Fruit fly (Drosophila melanogaster) S2 (cell line): ENCODE data around the gene CG31347.

ENCODE experiments used
- CG8478 ChIP-seq: fragments of >200 bp; optimal IDR thresholded peaks from 2 replicates; lab custom pipeline; 2018
- CTCF ChIP-seq, 2 experiments: fragments of >200 bp; optimal IDR thresholded peaks; 2 replicates each; lab custom pipeline; 2018

dm6 chr3R:12717588-12718535 is 25.5 kb upstream of the CG31347 start:
- TF ChIP-seq CTCF (optimal IDR thresholded peaks at IDR 0.05; lab: Kevin White, UChicago) (no peak), CG8478 (lab: Kevin White, UChicago) (no peak)
